Worm (Caenorhabditis elegans) whole organism, late embryonic: ENCODE results near the gene W01D2.3.

ENCODE experiments used
- C38D4.7 ChIP-seq: fragments of 200-800 bp; sonication (Bioruptor generic); optimal IDR thresholded peaks from 2 replicates; lab custom pipeline; 2018; ENCODE audit warnings: mild to moderate bottlenecking, missing genetic modification characterization, moderate library complexity, missing compliant biosample characterization
- K02D7.2 ChIP-seq: sonication (generic microtip); optimal IDR thresholded peaks from 2 replicates; lab custom pipeline; 2017; ENCODE audit warnings: mild to moderate bottlenecking, missing genetic modification characterization, missing compliant biosample characterization
- T23F11.4 ChIP-seq: fragments of 200-800 bp; sonication (Bioruptor generic); optimal IDR thresholded peaks from 2 replicates; lab custom pipeline; 2018; ENCODE audit warnings: mild to moderate bottlenecking, missing genetic modification characterization, missing compliant biosample characterization
- Y22D7AL.16 ChIP-seq: sonication (generic microtip); optimal IDR thresholded peaks from 2 replicates; lab custom pipeline; 2016; ENCODE audit warnings: missing genetic modification characterization, missing compliant biosample characterization
- ahr-1 ChIP-seq: sonication (generic microtip); optimal IDR thresholded peaks from 2 replicates; lab custom pipeline; 2016; ENCODE audit warnings: missing genetic modification characterization, missing compliant biosample characterization
- ceh-14 ChIP-seq: sonication (generic microtip); optimal IDR thresholded peaks from 2 replicates; lab custom pipeline; 2016; ENCODE audit warnings: missing genotype, missing genetic modification characterization, missing compliant biosample characterization
- ceh-18 ChIP-seq: sonication (generic microtip); optimal IDR thresholded peaks from 2 replicates; lab custom pipeline; 2016; ENCODE audit warnings: missing genetic modification characterization, missing compliant biosample characterization
- ceh-19 ChIP-seq: fragments of 200-800 bp; sonication (Bioruptor generic); optimal IDR thresholded peaks from 2 replicates; lab custom pipeline; 2018; ENCODE audit warnings: mild to moderate bottlenecking, missing genetic modification characterization, missing compliant biosample characterization
- ceh-2 ChIP-seq: sonication (generic microtip); optimal IDR thresholded peaks from 2 replicates; lab custom pipeline; 2016; ENCODE audit warnings: missing genotype, missing genetic modification characterization, missing compliant biosample characterization
- ceh-24 ChIP-seq: sonication (generic microtip); optimal IDR thresholded peaks from 2 replicates; lab custom pipeline; 2016; ENCODE audit warnings: mild to moderate bottlenecking, missing genetic modification characterization, missing compliant biosample characterization
- ceh-30 ChIP-seq: fragments of 150-350 bp; optimal IDR thresholded peaks from 2 replicates; lab custom pipeline; 2014; ENCODE audit warnings: missing biosample characterization, missing genetic modification characterization
- ceh-31 ChIP-seq: sonication (generic microtip); optimal IDR thresholded peaks from 2 replicates; lab custom pipeline; 2016; ENCODE audit warnings: missing genetic modification characterization, missing compliant biosample characterization
- ceh-34 ChIP-seq: sonication (generic microtip); optimal IDR thresholded peaks from 2 replicates; lab custom pipeline; 2016; ENCODE audit warnings: mild to moderate bottlenecking, missing genetic modification characterization, missing compliant biosample characterization
- ceh-48 ChIP-seq: sonication (generic microtip); optimal IDR thresholded peaks from 2 replicates; lab custom pipeline; 2016; ENCODE audit warnings: missing genetic modification characterization, inconsistent platforms, missing compliant biosample characterization
- ceh-6 ChIP-seq: fragments of 200-800 bp; sonication (Bioruptor generic); optimal IDR thresholded peaks from 2 replicates; lab custom pipeline; 2018; ENCODE audit warnings: mild to moderate bottlenecking, missing genetic modification characterization, missing compliant biosample characterization
- dmd-4 ChIP-seq: sonication (generic microtip); optimal IDR thresholded peaks from 2 replicates; lab custom pipeline; 2016; ENCODE audit warnings: borderline replicate concordance, missing genetic modification characterization, missing compliant biosample characterization
- elt-2 ChIP-seq: sonication (generic microtip); optimal IDR thresholded peaks from 2 replicates; lab custom pipeline; 2016; ENCODE audit warnings: missing genetic modification reagents, missing genetic modification characterization, missing compliant biosample characterization
- elt-4 ChIP-seq: sonication (generic microtip); optimal IDR thresholded peaks from 2 replicates; lab custom pipeline; 2016; ENCODE audit warnings: missing genetic modification characterization, missing compliant biosample characterization
- ets-4 ChIP-seq: sonication (generic microtip); optimal IDR thresholded peaks from 2 replicates; lab custom pipeline; 2016; ENCODE audit warnings: missing genetic modification characterization, missing compliant biosample characterization
- fkh-10 ChIP-seq: fragments of 150-350 bp; optimal IDR thresholded peaks from 2 replicates; lab custom pipeline; 2014; ENCODE audit warnings: missing biosample characterization, missing genetic modification reagents, missing genetic modification characterization
- fkh-6 ChIP-seq: sonication (generic microtip); optimal IDR thresholded peaks from 2 replicates; lab custom pipeline; 2016; ENCODE audit warnings: missing genetic modification characterization, missing compliant biosample characterization
- gmeb-2 ChIP-seq: sonication (generic microtip); optimal IDR thresholded peaks from 2 replicates; lab custom pipeline; 2016; ENCODE audit warnings: missing genetic modification characterization, inconsistent platforms, missing compliant biosample characterization
- hlh-15 ChIP-seq: sonication (generic microtip); optimal IDR thresholded peaks from 2 replicates; lab custom pipeline; 2016; ENCODE audit warnings: missing genetic modification characterization, missing compliant biosample characterization
- lim-6 ChIP-seq: sonication (generic microtip); optimal IDR thresholded peaks from 2 replicates; lab custom pipeline; 2016; ENCODE audit warnings: missing genetic modification characterization, missing compliant biosample characterization
- nfya-1 ChIP-seq: sonication (generic microtip); optimal IDR thresholded peaks from 2 replicates; lab custom pipeline; 2017; ENCODE audit warnings: missing genetic modification characterization, mild to moderate bottlenecking, missing compliant biosample characterization, antibody characterized with exemption, moderate library complexity
- npax-4 ChIP-seq: sonication (generic microtip); optimal IDR thresholded peaks from 2 replicates; lab custom pipeline; 2016; ENCODE audit warnings: missing genetic modification characterization, missing compliant biosample characterization
- pat-9 ChIP-seq: fragments of 200-800 bp; sonication (Bioruptor generic); optimal IDR thresholded peaks from 2 replicates; lab custom pipeline; 2018; ENCODE audit warnings: mild to moderate bottlenecking, missing genetic modification characterization, moderate library complexity, missing compliant biosample characterization
- pha-2 ChIP-seq: sonication (generic microtip); optimal IDR thresholded peaks from 2 replicates; lab custom pipeline; 2017; ENCODE audit warnings: mild to moderate bottlenecking, missing genetic modification characterization, missing compliant biosample characterization
- pros-1 ChIP-seq: fragments of 150-350 bp; optimal IDR thresholded peaks from 2 replicates; lab custom pipeline; 2014; ENCODE audit warnings: missing biosample characterization, missing genetic modification reagents, missing genetic modification characterization
- ref-2 ChIP-seq: sonication (generic microtip); optimal IDR thresholded peaks from 2 replicates; lab custom pipeline; 2016; ENCODE audit warnings: missing genetic modification characterization, missing compliant biosample characterization
- sox-4 ChIP-seq: sonication (generic microtip); optimal IDR thresholded peaks from 2 replicates; lab custom pipeline; 2017; ENCODE audit warnings: mild to moderate bottlenecking, missing genetic modification characterization, inconsistent platforms, missing compliant biosample characterization
- tbx-2 ChIP-seq: sonication (generic microtip); optimal IDR thresholded peaks from 2 replicates; lab custom pipeline; 2016; ENCODE audit warnings: missing genetic modification characterization, missing compliant biosample characterization
- tbx-7 ChIP-seq: sonication (generic microtip); optimal IDR thresholded peaks from 2 replicates; lab custom pipeline; 2016; ENCODE audit warnings: missing genotype, missing genetic modification characterization, missing compliant biosample characterization
- unc-3 ChIP-seq, 2 experiments: fragments of 200-800 bp in 1 of 2; sonication (Bioruptor generic) in 1 of 2; sonication (generic microtip) in 1 of 2; conservative IDR thresholded peaks in 1 of 2; optimal IDR thresholded peaks in 1 of 2; 2 replicates each; pipeline versions ENCODE4 v1.3.6 to Lab custom; 2016 to 2022; ENCODE audit warnings: missing compliant biosample characterization in 2 of 2, missing genetic modification characterization in 2 of 2, missing genetic modification reagents in 1 of 2
- unc-42 ChIP-seq: sonication (generic microtip); optimal IDR thresholded peaks from 2 replicates; lab custom pipeline; 2016; ENCODE audit warnings: missing genotype, missing genetic modification characterization, missing compliant biosample characterization
- unc-55 ChIP-seq: sonication (generic microtip); optimal IDR thresholded peaks from 2 replicates; lab custom pipeline; 2017; ENCODE audit warnings: missing biosample characterization, missing genetic modification reagents, missing genetic modification characterization
- zip-5 ChIP-seq: sonication (generic microtip); optimal IDR thresholded peaks from 2 replicates; lab custom pipeline; 2016; ENCODE audit warnings: missing genetic modification characterization, missing compliant biosample characterization

Gene W01D2.3

ce11 chrII:14772956-14773788, 30.9 kb downstream of the W01D2.3 start, which contains the start of gene Y54E2A.7:
Gene Y54E2A.7 (minus strand): TSS chrII:14773006.
- TF ChIP-seq unc-3 (GFP tag; conservative IDR thresholded peaks at IDR 0.05; lab: Robert Waterston, UW) = no peak
- no peak for TF ChIP-seq unc-3 (tag; optimal IDR thresholded peaks at IDR 0.05; lab: Kevin White, UChicago)
- no peak for TF ChIP-seq ref-2 (tag; lab: Kevin White, UChicago)
- no peak for TF ChIP-seq pat-9 (tag; lab: Kevin White, UChicago)
- no peak for TF ChIP-seq unc-42 (tag; lab: Kevin White, UChicago)
- TF ChIP-seq unc-55 = no peak
- no peak for TF ChIP-seq sox-4 (tag; lab: Kevin White, UChicago)
- no peak for TF ChIP-seq ceh-2 (tag; lab: Kevin White, UChicago)
- TF ChIP-seq fkh-6 (tag; lab: Kevin White, UChicago) = no peak
- no peak for TF ChIP-seq ceh-30 (tag; lab: Kevin White, UChicago)
- no peak for TF ChIP-seq ets-4 (tag; lab: Kevin White, UChicago)
- TF ChIP-seq, all 69 proteins: peak for 0

- TF ChIP-seq ceh-19 (GFP tag; lab: Kevin White, UChicago) (no peak), pha-2 (tag; lab: Kevin White, UChicago) (no peak), Y22D7AL.16 (no peak), ahr-1 (tag; lab: Kevin White, UChicago) (no peak), ceh-48 (tag; lab: Kevin White, UChicago) (no peak), ceh-18 (tag; lab: Kevin White, UChicago) (no peak), zip-5 (tag; lab: Kevin White, UChicago) (no peak), elt-2 (tag; lab: Kevin White, UChicago) (no peak), ceh-14 (tag; lab: Kevin White, UChicago) (no peak), ceh-34 (no peak), pros-1 (tag; lab: Kevin White, UChicago) (no peak)
Observed at ce11 chrII:14772113-14772512, 32.0 kb downstream of the W01D2.3 start.

- TF ChIP-seq nfya-1 = no peak
- TF ChIP-seq ref-2 (tag; lab: Kevin White, UChicago) = no peak
- TF ChIP-seq pat-9 (tag; lab: Kevin White, UChicago) = no peak
- no peak for TF ChIP-seq npax-4 (tag; lab: Kevin White, UChicago)
- TF ChIP-seq dmd-4 (tag; lab: Kevin White, UChicago) = no peak
Observed at ce11 chrII:14771096-14771495, 33.0 kb downstream of the W01D2.3 start.

ce11 chrII:14768804-14769203, 35.3 kb downstream of the W01D2.3 start:
- no peak for TF ChIP-seq tbx-2 (tag; lab: Kevin White, UChicago)
- no peak for TF ChIP-seq lim-6
- TF ChIP-seq fkh-10 (GFP tag; lab: Kevin White, UChicago) = no peak
- TF ChIP-seq ref-2 (tag; lab: Kevin White, UChicago) = no peak
- TF ChIP-seq T23F11.4 (GFP tag; lab: Kevin White, UChicago) = no peak
- no peak for TF ChIP-seq dmd-4 (tag; lab: Kevin White, UChicago)
- no peak for TF ChIP-seq zip-5 (tag; lab: Kevin White, UChicago)
- TF ChIP-seq pat-9 (tag; lab: Kevin White, UChicago) = no peak
- no peak for TF ChIP-seq nfya-1
- no peak for TF ChIP-seq tbx-7 (tag; lab: Kevin White, UChicago)
- TF ChIP-seq K02D7.2 = no peak
- no peak for TF ChIP-seq fkh-6 (tag; lab: Kevin White, UChicago)
- no peak for TF ChIP-seq ceh-30 (tag; lab: Kevin White, UChicago)
- TF ChIP-seq gmeb-2 = no peak

- no peak for TF ChIP-seq hlh-15 (tag; lab: Kevin White, UChicago)
- TF ChIP-seq ceh-31 (tag; lab: Kevin White, UChicago) = no peak
- TF ChIP-seq ceh-2 (tag; lab: Kevin White, UChicago) = no peak
- TF ChIP-seq ceh-48 (tag; lab: Kevin White, UChicago) = no peak
- TF ChIP-seq elt-4 (tag; lab: Kevin White, UChicago) = no peak
- TF ChIP-seq ceh-24 (tag; lab: Kevin White, UChicago) = no peak
- no peak for TF ChIP-seq ceh-6 (GFP tag; lab: Kevin White, UChicago)
- no peak for TF ChIP-seq C38D4.7 (GFP tag; lab: Kevin White, UChicago)
Observed at ce11 chrII:14757711-14758110, 46.4 kb downstream of the W01D2.3 start, which contains the start of gene Y54E2A.5. Gene Y54E2A.5 (minus strand): TSS chrII:14757811.
